Fruit fly (Drosophila melanogaster): ENCODE data around the gene MICU1.

The MICU1 gene

DNA sequence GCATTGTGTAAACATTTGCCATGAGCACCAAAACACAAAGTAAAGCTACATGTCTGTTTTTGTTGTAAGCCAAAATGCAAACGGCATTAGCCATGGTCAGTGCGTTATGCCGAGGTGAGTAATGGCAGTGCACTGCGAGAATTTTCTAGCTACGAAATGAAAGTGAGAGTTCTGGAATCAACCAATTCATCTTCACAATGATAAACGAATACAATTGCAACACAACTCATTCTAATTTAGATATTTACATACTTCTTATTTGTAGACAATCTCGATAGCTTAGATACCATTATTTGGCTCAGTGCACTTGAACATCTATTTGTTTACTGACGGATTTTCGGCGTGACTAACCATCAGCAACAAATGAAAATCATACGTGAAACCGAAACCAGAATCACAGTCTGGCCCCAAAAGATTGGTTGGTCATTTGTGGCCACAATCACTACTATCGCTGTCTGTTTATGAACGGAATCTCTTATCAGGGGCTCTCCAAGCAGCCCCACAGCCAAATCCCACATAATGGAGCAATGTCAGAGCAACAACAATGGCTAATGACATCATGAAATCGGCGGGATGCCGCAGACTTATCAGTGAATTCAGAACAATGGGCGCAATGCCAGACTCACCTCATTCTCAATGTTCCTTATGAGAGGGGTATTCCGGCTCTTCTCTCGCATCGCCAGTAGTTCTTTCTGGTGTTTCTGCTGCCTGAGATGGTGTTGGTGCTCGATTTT lies 27.0 kb upstream of the MICU1 start (continued):
- TF ChIP-seq CG11085 (GFP tag; IDR thresholded peaks at IDR 0.05) (no peak), sisA (GFP tag; IDR thresholded peaks at IDR 0.05) (no peak), CG13296 (GFP tag; optimal IDR thresholded peaks at IDR 0.05) (no peak), bowl (GFP tag; IDR thresholded peaks at IDR 0.05) (no peak), eyg (GFP tag; optimal IDR thresholded peaks at IDR 0.05) (no peak), CG17912 (GFP tag; optimal IDR thresholded peaks at IDR 0.05) (no peak), exex (tag; optimal IDR thresholded peaks at IDR 0.05) (no peak), pfk (GFP tag; optimal IDR thresholded peaks at IDR 0.05) (no peak), fru (optimal IDR thresholded peaks at IDR 0.05) (no peak), caup (GFP tag; optimal IDR thresholded peaks at IDR 0.05; ENCODE audit: severe bottlenecking) (no peak), CG12219 (GFP tag; optimal IDR thresholded peaks at IDR 0.05) (peak; percentile 34), TFAM (GFP tag; optimal IDR thresholded peaks at IDR 0.05) (no peak), Dll (GFP tag; IDR thresholded peaks at IDR 0.05; ENCODE audit: partially characterized antibody) (no peak), Hey (tag; optimal IDR thresholded peaks at IDR 0.05) (no peak), zf30C (GFP tag; optimal IDR thresholded peaks at IDR 0.05) (no peak), CG15479 (GFP tag; optimal IDR thresholded peaks at IDR 0.05) (no peak), ara (GFP tag; IDR thresholded peaks at IDR 0.05) (peak; percentile 64; the same call in 1 of the 2 replicates), psq (GFP tag; optimal IDR thresholded peaks at IDR 0.05) (no peak), CG17186 (GFP tag; optimal IDR thresholded peaks at IDR 0.05) (no peak), CG17359 (tag; optimal IDR thresholded peaks at IDR 0.05) (peak; percentile 23), fd96Cb (tag; optimal IDR thresholded peaks at IDR 0.05) (peak; percentile 26), inv (GFP tag; IDR thresholded peaks at IDR 0.05; ENCODE audit: partially characterized antibody) (no peak), nerfin-1 (tag; optimal IDR thresholded peaks at IDR 0.05) (no peak), Adf1 (GFP tag; IDR thresholded peaks at IDR 0.05) (no peak), Poxn (GFP tag; IDR thresholded peaks at IDR 0.05) (no peak), sim (GFP tag; IDR thresholded peaks at IDR 0.05) (no peak), dmrt11E (tag; optimal IDR thresholded peaks at IDR 0.05) (peak; percentile 32), CG4282 (GFP tag; optimal IDR thresholded peaks at IDR 0.05) (no peak), slbo (GFP tag; IDR thresholded peaks at IDR 0.05) (peak; percentile 45), CG11093 (GFP tag; IDR thresholded peaks at IDR 0.05) (no peak), CG17802 (tag; optimal IDR thresholded peaks at IDR 0.05) (no peak), Oli (tag; optimal IDR thresholded peaks at IDR 0.05) (peak; percentile 37), tap (tag; optimal IDR thresholded peaks at IDR 0.05) (peak; percentile 30), Drgx (GFP tag; IDR thresholded peaks at IDR 0.05) (peak; percentile 43; the same call in 1 of the 2 replicates), corto (GFP tag; optimal IDR thresholded peaks at IDR 0.05) (no peak), ci (GFP tag; IDR thresholded peaks at IDR 0.05) (peak; percentile 64; the same call in 2 of the 3 replicates), eve (GFP tag; optimal IDR thresholded peaks at IDR 0.05) (peak in 1 of 2 experiments; percentile 77), CG14667 (GFP tag; IDR thresholded peaks at IDR 0.05) (no peak), CG9437 (GFP tag; optimal IDR thresholded peaks at IDR 0.05) (no peak), tgo (GFP tag; IDR thresholded peaks at IDR 0.05) (peak; percentile 30; the same call in 1 of the 3 replicates), br (optimal IDR thresholded peaks at IDR 0.05) (no peak), Stat92E (GFP tag; optimal IDR thresholded peaks at IDR 0.05) (no peak), trh (GFP tag; optimal IDR thresholded peaks at IDR 0.05) (no peak), odd (GFP tag; optimal IDR thresholded peaks at IDR 0.05) (no peak), D19A (tag; optimal IDR thresholded peaks at IDR 0.05) (no peak), Mad (GFP tag; optimal IDR thresholded peaks at IDR 0.05) (no peak), HHEX (GFP tag; optimal IDR thresholded peaks at IDR 0.05) (peak; percentile 17), CG8765 (GFP tag; IDR thresholded peaks at IDR 0.05) (no peak), Usf (GFP tag; optimal IDR thresholded peaks at IDR 0.05) (no peak), CG6689 (GFP tag; IDR thresholded peaks at IDR 0.05) (peak; percentile 51)
